Fruit fly (Drosophila melanogaster): ENCODE measurements around the gene CG5421.
A peak's percentile ranks its signal among the peaks of the same experiment; 100 is the strongest.

CG5421 gene

DNA sequence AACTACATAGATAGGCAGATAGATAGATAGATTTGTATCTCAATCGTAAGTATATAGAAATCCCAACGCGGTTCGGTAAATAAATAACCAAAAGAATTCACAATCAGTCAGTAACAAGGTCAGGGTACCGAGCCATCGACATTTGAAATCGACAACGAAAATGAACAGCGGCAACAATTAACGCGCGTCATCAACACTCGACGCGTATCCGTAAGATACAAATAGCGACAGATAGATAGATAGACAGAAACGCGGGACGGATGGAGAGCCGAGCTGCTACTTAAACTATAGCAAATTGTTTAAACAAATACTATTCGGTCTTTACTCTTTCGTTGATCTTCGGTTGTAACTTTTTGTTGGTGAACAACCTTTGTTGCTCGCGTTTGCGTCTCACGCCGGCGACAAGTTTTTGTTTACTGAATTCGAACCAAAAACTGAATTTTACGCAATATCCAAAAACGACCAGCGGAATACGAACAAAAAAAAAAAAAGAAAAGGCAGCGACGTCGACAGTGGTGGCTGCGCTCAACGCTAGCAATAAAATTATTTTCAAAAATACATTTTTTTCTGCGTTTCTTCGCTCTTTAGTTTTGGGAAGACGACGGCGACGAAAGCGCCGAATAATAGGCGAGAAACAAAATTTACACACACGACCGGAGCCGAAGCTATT, 45.3 kb upstream of the CG5421 start:
- TF ChIP-seq foxo (GFP tag; optimal IDR thresholded peaks at IDR 0.05) (peak in 1 of 2 experiments; percentile 40), psq (GFP tag; optimal IDR thresholded peaks at IDR 0.05) (no peak)

DNA sequence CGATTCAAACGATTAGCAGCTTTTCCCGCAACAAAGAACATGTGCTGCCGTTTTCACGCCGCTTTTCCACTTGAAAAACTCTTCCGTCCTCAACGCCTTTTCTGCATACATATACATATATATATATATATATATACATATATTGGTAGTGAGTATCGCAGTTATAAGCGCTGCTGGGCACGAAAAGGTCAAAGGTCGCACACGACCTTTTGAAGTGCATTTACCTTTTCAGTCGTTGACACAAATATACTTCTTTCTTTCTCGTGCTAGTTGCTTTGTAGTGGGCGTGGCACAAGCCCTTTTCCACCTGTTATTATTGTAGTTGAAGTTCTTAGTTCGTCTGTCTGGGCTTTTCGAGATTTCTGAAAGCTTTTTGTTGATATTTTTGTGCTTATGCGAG, 41.5 kb upstream of the CG5421 start:
- TF ChIP-seq jim (GFP tag; optimal IDR thresholded peaks at IDR 0.05) (no peak), dl (GFP tag; optimal IDR thresholded peaks at IDR 0.05; ENCODE audit: insufficient read depth in 1 of 2, partially characterized antibody in 2 of 2) (no peak), CG32264 (GFP tag; optimal IDR thresholded peaks at IDR 0.05) (no peak), dsf (GFP tag; optimal IDR thresholded peaks at IDR 0.05; ENCODE audit: borderline replicate concordance) (no peak), Jra (GFP tag; optimal IDR thresholded peaks at IDR 0.05) (no peak), Dif (GFP tag; optimal IDR thresholded peaks at IDR 0.05; ENCODE audit: partially characterized antibody) (no peak), Myc (optimal IDR thresholded peaks at IDR 0.05) (no peak), Rel (GFP tag; optimal IDR thresholded peaks at IDR 0.05) (no peak), Rel (tag; optimal IDR thresholded peaks at IDR 0.05) (no peak), Sp1 (GFP tag; optimal IDR thresholded peaks at IDR 0.05) (no peak), woc (GFP tag; optimal IDR thresholded peaks at IDR 0.05) (no peak), dmrt93B (GFP tag; optimal IDR thresholded peaks at IDR 0.05) (no peak), h (GFP tag; optimal IDR thresholded peaks at IDR 0.05) (no peak), OdsH (GFP tag; optimal IDR thresholded peaks at IDR 0.05) (no peak), GATAd (GFP tag; optimal IDR thresholded peaks at IDR 0.05) (no peak), ey (GFP tag; optimal IDR thresholded peaks at IDR 0.05) (no peak), fru (GFP tag; optimal IDR thresholded peaks at IDR 0.05) (no peak), brk (GFP tag; optimal IDR thresholded peaks at IDR 0.05) (no peak)

DNA sequence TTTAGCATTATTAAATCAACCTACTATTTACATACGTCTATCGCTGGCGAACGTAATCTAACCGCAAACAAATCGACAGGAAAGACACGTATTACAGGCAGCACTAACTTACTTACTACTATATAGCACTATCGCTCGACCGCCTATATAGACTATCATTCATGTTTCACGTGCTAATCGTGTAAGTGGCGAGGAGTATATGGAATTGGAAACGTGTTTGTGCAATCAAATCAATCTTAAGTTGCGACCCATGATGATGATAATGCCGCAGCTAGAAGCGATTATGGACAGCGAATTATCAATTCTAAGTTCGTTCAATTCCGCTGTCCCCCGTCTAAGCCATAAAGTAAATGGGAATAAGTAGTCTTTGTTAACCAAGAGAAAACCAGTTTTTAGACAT, 39.9 kb upstream of the CG5421 start:
- TF ChIP-seq rgr (GFP tag; optimal IDR thresholded peaks at IDR 0.05) = no peak
- no peak for TF ChIP-seq GATAd (GFP tag; optimal IDR thresholded peaks at IDR 0.05)
- TF ChIP-seq Dif (GFP tag; optimal IDR thresholded peaks at IDR 0.05; ENCODE audit: partially characterized antibody) = no peak

DNA sequence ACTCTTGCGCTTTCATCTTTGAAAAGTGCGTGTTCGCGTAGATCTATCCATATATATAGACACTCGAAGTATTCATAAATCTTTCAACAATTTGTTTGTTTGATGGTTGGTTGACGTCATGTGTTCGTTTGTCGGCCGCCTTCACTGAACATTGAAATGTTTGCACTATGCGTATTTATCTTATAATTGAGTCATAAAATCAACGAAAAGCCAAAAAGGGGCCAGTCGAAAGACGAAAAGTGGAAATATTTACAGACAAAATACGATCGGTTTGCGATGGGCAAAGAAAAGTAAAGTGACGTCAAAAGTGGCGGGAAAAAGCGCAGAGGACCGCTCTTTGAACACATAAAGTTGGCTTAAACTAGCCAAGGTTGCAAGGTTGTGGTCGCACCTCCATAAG, 39.4 kb upstream of the CG5421 start:
- TF ChIP-seq Vsx2 (GFP tag; optimal IDR thresholded peaks at IDR 0.05; ENCODE audit: partially characterized antibody) (no peak), dl (GFP tag; optimal IDR thresholded peaks at IDR 0.05; ENCODE audit: insufficient read depth in 1 of 2, partially characterized antibody in 2 of 2) (no peak), Sp1 (GFP tag; optimal IDR thresholded peaks at IDR 0.05) (no peak), Dif (GFP tag; optimal IDR thresholded peaks at IDR 0.05; ENCODE audit: partially characterized antibody) (no peak), Hr78 (GFP tag; optimal IDR thresholded peaks at IDR 0.05) (no peak), woc (GFP tag; optimal IDR thresholded peaks at IDR 0.05) (no peak), dsf (GFP tag; optimal IDR thresholded peaks at IDR 0.05; ENCODE audit: borderline replicate concordance) (no peak), Hnf4 (GFP tag; optimal IDR thresholded peaks at IDR 0.05) (no peak), psq (GFP tag; optimal IDR thresholded peaks at IDR 0.05) (no peak), br (GFP tag; optimal IDR thresholded peaks at IDR 0.05) (no peak), lola (GFP tag; optimal IDR thresholded peaks at IDR 0.05) (no peak), rgr (GFP tag; optimal IDR thresholded peaks at IDR 0.05) (no peak), sv (GFP tag; optimal IDR thresholded peaks at IDR 0.05) (no peak), h (GFP tag; optimal IDR thresholded peaks at IDR 0.05) (no peak), pan (optimal IDR thresholded peaks at IDR 0.05) (no peak), jim (GFP tag; optimal IDR thresholded peaks at IDR 0.05) (no peak)

DNA sequence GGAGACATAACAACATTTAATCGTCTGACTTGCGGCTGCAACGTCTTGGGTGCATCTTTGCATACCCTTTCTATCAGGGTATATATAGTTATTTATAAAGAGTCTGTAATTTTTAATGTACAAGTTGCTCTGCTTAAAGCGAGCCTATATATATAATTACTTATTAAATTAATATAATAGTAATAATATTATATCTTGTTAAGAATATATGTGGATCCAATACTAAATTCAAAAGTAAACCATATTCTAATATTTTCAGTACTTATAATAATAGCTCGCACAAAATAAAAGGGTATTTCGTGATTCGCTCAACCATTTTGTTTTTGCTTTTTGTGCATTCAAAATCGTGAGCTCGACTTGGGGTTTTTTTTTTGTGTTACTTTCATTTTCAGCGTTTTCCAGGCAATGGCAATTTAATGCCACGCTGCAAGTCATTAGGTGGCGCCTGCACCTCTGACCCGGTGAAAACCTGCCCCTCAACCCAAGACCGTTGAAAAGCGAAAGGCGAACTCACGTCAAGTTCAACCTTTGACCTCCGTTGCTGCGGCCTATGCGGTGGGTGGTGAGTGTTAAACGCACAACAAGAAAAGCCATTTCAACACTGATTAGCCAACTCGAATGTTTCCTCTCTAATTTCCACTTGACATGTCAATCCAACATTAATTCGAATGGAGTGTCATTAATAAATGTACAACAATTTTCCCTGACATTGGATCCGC, 38.1 kb upstream of the CG5421 start:
- TF ChIP-seq CG9705 (GFP tag; optimal IDR thresholded peaks at IDR 0.05) (no peak), HLH106 (tag; optimal IDR thresholded peaks at IDR 0.05) (peak; percentile 7), rgr (GFP tag; optimal IDR thresholded peaks at IDR 0.05) (no peak)
